Fruit fly (Drosophila melanogaster) whole organism, larva: ENCODE measurements around the gene CG1136.

ENCODE experiments used
- noc ChIP-seq: fragments of 200-800 bp; sonication (Bioruptor generic); optimal IDR thresholded peaks from 3 replicates; lab custom pipeline; 2019; ENCODE audit warnings: missing biosample characterization, mild to moderate bottlenecking, missing genetic modification characterization, moderate library complexity

CG1136 gene

DNA sequence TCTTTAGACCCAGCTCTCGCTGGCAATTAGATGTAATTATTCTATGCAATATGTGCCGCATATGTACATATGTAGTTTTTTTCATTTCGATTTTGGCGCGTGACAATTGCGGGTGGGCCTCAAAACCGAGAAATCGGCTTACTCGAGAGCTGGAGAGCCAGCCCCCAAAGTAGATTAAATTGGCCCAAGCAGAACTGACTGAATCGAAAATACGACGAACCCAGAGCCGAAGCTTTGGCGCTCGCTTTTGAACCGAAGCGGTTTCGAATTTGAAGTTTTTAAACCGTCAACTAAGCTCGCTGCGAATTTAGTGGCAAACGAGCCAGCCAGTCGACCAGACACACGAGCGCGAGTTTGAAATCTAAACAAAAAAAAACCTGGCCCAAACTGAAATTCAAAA lies at the start of gene CG1136:
Gene CG1136, plus strand, starts transcription at position 308 of the 400 bp plus-strand sequence.
- no peak for TF ChIP-seq noc (tag; lab: Kevin White, UChicago)

DNA sequence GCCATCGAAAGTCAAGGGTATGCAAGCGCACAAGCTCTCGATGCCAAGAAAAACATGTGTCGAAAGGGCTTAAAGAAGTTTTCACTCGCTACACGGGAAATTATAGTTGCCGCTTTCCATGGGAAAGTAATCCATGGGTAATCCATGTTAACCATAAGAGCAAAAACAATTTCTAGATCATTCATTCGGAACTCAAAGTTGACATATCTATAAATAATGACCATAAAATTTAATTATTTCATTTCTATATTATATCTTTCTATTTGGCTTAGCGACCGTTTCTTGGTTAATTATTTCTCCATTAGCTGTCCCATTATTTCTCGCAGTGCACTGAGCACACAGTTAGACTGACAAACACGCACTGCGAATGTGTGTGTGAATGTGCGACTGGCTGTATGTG lies 45.7 kb upstream of the CG1136 start:
- TF ChIP-seq noc (tag; lab: Kevin White, UChicago), result no peak

DNA sequence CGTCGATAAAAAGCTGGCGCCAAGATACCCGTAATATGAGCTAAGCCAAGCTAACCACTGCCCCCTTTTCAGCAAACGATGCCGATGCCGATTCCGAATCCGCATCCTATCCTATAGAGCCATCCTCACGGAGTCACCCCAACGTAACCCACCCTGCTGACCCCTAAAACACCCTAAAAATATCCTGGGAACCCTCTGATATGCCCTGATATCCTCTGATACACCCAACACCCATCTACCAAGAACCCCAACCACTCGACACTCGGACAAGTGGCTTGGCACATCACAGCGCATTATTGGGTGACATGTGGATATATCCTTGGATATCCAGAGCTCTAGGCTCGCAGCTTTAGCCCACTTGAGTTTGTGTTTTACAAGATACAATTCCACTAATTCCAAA lies 44.9 kb upstream of the CG1136 start:
- TF ChIP-seq noc (tag; lab: Kevin White, UChicago), result no peak

DNA sequence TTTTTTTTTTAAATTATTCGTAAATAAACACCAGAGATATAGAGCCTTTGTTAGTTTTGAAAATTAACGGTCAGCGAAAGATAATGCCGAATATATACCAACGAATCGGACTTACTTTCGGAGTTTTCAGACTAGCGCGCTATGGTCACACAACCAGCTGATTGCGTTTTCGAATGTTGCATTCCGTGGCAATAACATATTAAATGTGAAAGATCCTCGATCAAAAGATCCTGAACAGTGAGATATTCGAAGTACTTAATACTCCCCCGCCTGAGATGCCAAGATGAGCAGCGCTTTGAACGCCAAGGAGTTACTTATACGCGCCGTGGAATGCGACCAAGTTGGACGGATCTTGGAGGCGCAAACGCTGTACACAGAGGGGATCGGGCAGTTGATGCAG lies 43.1 kb upstream of the CG1136 start, which contains the start of gene CG14985:
Gene CG14985, plus strand, starts transcription at position 159 of the 400 bp plus-strand sequence.
- no peak for TF ChIP-seq noc (tag; lab: Kevin White, UChicago)

DNA sequence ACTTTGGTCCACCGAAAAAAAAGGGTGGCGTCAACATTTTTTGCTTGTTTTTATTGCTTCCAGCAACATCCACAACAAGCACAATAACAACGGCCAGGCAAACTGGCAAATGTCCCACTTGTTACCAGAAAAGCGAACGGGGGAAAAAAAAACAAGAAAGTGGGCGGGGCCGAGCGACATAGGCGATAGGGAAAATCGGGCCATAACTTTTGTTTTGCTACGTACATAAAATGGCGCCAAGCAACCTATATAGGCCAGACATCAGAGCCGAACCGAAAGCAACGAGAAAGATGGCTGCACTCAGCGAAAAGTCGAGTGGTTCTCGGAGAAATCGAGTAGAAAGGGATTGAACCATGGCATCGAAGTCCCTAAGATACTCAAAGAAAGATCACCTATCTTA lies 39.1 kb upstream of the CG1136 start:
- TF ChIP-seq noc (tag; lab: Kevin White, UChicago), result no peak

DNA sequence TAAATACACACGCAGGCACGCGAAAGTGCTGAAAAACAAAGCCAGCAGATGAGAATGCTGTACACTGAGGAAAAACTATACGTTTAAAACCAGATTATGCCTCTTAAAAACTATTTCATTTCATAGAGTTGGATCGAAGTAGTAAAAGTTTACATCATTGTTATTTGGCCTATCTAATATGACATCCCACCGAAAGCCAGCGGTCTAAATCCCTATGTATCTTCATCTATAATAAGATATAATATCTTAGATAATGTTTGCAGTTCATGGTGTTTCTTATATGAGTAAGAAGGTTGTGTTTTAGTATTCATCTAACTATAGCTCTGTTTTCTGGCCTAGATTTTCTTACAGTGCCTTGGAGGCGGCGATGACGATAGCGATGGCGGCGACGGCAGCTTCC lies 36.3 kb upstream of the CG1136 start:
- TF ChIP-seq noc (tag; lab: Kevin White, UChicago), result no peak

DNA sequence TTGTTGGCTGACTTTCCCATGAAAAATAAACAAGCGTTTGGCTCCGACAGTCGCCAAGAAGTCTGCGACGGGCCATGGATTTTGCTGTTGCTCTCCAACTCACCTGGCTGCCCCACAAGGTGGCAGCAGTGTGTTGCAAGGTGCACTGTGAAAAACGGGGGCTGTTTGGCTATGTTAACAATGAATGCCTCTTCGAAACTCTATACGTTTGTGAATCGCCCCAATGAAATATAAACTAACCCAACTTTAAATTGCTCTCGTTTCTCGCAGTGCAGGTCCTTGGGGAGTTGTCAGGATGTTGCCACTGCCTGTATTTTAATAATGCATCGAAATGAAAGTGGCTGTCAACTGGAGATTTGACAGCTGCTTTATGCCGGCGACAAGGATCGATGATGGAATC lies 32.0 kb upstream of the CG1136 start:
- no peak for TF ChIP-seq noc (tag; lab: Kevin White, UChicago)

DNA sequence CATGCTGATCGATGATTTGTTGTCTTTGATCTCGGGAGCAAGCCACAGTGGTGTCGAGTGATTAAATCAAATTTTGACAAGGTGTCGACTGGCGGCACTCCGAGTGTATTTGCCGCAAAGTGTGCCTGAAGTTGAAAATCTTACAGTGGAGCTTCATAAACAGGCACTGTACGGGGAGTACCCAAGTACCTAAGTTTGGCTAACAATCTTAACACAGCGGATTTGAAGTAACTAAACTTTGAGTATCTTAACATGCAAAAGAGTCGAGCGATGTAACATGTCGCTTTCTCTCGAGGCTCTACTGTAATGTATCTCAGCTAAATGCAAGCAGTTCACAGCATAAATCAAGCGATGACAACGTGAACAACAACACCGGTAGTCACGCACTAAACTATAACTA lies 29.6 kb upstream of the CG1136 start:
- no peak for TF ChIP-seq noc (tag; lab: Kevin White, UChicago)

DNA sequence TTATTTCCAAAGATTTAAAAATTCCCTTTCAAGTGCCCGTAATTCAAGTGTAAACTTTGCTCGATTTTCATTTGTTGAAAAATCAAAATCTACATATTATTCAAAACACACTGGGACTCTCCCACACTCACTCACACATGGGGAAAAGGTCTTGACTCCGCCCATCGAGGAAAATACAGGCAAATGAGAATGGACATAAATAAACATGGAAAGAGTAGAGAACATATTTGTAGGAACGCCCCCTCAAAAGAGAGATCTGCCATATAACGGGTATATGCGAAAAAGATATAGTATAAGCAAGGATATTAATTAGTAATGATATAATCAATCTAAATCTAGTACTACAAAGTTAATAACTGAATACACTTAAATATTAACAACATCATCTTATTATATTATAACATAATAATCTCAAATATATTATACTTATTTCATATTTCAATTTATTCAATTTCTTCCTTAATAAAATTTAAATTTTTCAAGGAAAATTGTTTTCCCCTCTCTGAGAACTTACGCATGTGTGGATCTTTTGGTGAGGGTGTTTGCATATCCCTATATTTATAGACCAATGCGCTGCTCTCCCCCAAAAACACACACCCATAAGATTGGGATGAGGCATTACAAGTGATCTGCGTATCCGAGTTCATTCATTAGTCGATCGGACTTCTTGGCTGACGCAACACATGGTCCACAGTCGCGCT lies 28.0 kb upstream of the CG1136 start, which contains the start of gene FoxL1:
Gene FoxL1, plus strand, starts transcription at position 651 of the 701 bp plus-strand sequence.
- no peak for TF ChIP-seq noc (tag; lab: Kevin White, UChicago)

DNA sequence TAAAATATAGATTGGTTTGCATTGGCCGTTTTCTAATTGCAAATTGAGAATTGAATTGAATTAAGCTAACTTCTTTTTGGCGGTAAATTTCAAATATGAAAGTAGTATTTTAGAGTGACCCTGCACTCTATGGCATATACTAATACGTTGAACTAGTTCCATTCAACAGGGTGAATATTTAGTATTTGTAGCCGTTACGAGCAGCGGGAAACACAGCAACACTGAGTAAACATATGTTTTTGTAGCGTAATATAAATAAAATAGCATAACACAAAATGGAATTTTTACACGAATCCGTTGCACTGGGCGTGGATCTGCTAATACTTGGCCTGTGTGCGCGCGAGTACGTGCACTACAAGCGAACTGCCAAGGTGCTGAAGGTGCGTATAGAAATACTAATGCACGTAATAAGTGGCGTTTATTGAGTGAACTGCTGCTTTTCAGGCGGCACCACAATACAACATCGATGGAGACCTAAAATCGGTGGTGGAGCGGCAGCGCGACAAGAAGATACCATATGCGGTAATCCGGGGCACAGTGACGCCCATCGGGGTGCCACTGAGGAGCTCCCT lies 25.1 kb upstream of the CG1136 start, which contains the start of gene Mul1:
Gene Mul1, plus strand, starts transcription at position 198 of the 572 bp plus-strand sequence.
- TF ChIP-seq noc (tag; lab: Kevin White, UChicago), result no peak

DNA sequence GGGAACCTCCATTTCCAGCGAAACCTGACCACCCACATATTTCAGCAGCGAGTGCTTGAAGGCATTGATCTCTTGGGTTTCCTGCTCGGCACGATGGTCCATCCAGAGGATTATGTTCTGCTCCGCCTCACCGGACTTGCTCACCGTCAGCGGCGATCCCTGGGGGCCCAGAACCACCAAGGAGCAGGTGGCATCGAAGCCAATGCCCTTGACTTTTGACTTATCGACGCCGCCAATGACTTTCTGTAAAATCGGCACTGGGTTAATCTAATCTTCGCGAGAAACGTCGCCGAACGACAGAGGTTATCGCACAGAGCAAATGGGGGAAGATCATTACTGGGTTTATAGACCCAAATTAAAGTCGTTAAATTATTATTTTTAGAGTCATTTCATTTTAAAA lies 21.9 kb upstream of the CG1136 start:
- no peak for TF ChIP-seq noc (tag; lab: Kevin White, UChicago)

DNA sequence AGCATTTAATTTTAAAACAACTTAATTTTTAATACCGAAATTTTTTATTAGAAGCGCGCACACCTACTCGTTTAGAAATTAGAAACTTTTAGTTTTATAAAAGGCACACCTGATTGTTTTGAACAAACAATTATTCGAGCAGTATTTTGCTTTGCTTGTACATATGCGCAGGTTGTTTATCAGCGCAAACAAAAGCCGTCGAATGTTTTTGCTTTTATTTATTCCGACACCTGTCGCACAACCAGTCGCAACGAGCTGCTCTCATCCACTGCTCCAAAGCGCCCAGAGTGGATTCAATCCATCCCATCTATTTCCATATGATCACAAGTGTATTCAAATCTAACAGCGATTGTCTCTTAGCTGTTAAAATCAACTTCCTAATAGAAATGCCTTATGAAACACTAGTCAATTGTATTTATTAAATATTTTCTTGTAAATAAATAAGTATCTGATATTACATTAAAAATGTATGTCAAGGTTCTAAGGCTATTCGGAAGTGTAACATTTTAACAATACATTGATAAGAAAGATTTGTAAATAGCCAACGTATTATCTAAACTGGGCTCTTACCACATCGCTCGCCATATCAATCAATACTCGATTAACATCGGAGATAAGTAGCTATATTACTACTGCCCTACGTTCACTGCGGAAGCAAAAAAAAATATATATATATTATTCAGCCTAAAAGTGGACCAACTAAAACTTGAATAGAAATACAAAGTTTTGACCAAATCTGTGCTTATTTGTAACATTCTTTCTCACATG lies 20.5 kb upstream of the CG1136 start, which contains the start of gene CG11594:
Gene CG11594, minus strand, starts transcription at position 274 of the 768 bp plus-strand sequence.
- TF ChIP-seq noc (tag; lab: Kevin White, UChicago), result no peak

DNA sequence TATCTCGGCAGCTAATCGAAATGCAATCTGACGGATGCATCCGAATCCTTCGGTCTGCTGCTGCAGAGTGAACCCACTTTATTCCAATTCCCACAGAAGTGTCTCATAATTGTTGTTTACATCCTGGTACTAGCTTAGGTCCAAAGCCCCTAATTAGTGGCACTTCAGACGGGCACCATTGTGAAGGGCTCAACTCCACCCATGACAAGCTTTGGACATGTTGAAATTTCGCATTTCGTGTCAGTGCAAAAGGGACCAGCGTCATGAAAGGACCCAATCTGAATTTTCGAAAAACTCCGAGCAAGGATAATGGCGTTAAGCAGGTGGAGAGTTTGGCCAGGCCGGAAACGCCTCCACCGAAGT lies 19.9 kb upstream of the CG1136 start, which contains the start of gene Gr64a:
Gene Gr64a, plus strand, starts transcription at position 264 of the 363 bp plus-strand sequence.
- TF ChIP-seq noc (tag; lab: Kevin White, UChicago), result no peak

DNA sequence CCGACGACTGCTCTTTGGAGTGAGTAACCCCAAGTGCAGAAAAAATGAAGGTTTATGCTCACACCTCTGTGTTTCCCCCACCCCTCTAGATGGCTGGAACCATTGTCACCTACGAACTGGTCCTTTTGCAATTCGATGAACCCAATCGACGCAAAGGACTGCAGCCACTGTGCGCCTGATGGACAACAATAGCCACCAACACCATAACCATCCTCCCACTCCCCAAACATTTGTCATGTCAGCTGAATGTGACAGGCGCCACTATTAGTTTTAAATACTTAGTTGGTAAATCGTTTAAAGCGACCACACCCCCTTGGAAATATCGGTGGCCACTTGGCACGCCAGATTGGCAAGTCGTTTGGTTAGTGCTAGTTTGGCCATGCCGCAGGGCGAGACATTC lies 18.1 kb upstream of the CG1136 start, which contains the start of the genes Gr64b and Gr64c:
Gene Gr64b, plus strand, starts transcription at position 301 of the 400 bp plus-strand sequence.
Gene Gr64c, plus strand, starts transcription at position 301 of the 400 bp plus-strand sequence.
- TF ChIP-seq noc (tag; lab: Kevin White, UChicago), result no peak

DNA sequence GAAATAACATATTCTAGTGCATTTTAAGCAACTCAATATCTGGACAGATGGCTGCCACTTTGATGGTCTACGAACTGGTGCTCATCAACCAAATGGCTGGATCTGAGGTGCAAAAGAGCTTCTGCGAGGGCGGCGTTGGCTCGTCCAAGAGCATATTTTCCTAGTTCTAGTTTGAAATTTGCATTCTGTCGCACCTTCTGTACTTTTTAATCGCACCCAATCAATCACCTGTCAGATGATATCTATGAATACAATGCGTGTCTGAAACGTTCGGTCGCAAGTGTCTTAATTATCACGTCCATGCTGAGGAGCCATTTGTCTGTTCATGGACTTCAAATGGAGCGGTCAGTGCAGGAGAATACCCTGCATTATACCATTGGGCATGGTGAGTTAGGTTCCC lies 14.6 kb upstream of the CG1136 start, which contains the start of the genes Gr64d and Gr64e:
Gene Gr64d, plus strand, starts transcription at position 301 of the 400 bp plus-strand sequence.
Gene Gr64e, plus strand, starts transcription at position 380 of the 400 bp plus-strand sequence.
- no peak for TF ChIP-seq noc (tag; lab: Kevin White, UChicago)

DNA sequence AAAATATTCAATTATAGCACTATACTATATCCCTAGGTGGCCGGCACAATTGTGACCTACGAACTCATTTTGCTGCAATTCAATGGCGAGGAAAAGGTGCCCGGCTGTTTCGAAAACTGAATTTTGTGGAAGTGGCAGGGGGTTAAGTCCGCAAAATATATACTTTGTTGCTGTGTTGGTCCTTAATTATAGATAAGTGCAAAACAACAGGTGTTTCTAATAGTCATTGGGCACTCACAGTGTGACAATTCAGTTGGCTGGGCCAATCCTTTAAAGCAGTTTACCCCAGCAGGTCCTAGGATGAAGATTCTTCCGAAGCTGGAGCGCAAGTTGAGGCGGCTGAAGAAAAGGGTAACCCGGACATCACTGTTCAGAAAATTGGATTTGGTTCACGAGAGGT lies 10.9 kb upstream of the CG1136 start, which contains the start of gene Gr64f:
Gene Gr64f, plus strand, starts transcription at position 301 of the 400 bp plus-strand sequence.
- no peak for TF ChIP-seq noc (tag; lab: Kevin White, UChicago)
